Fruit fly (Drosophila melanogaster): Measurements from ENCODE around the gene CG32202.

DNA sequence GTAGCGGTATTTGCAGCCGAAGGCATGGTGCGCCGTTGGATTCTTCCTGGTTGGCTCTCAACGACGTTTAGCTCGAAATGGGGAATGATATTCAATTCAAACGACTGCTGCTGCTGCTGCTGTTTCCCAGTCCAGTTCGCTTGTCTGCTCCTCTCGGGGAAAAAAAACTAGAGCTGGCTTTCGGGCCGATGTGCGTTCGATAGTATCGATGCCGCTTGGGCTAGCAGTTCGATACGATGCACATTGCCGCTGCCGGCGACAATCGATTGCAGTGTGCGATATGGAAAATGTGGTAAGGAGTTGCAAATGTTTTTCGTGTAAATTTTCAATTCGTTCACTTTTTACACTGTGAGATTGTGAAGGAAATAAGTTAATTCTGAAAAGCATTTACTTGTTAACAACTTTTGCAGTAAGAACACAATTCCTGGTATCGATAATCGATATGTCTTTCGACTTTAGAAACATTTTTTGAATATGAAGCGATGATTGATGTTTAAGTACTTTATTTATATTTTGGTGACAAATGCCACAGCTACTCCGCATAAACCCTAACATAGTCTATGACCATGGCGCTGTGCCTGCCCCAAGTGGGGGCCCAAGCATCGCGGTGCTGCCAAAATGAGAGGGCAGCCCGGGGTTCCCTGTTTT, 8.9 kb upstream of the CG32202 start, which contains the start of gene Capr:
- TF ChIP-seq Sin3A (optimal IDR thresholded peaks at IDR 0.05) (peak; percentile 83), insv (optimal IDR thresholded peaks at IDR 0.05) (no peak)

Data from Kc167 (cell line).